Fruit fly (Drosophila melanogaster) whole organism, embryonic: ENCODE measurements around the gene CG31921.

Experiments
- Adf1 ChIP-seq: fragments of 200-800 bp; sonication (Bioruptor generic); IDR thresholded peaks from 2 replicates; pipeline ENCODE4 v1.3.6; 2022; ENCODE audit warnings: missing biosample characterization, missing genetic modification characterization
- CG11093 ChIP-seq: fragments of 200-800 bp; sonication (Bioruptor generic); IDR thresholded peaks from 3 replicates; pipeline ENCODE4 v1.3.6; 2022; ENCODE audit warnings: missing biosample characterization, missing genetic modification characterization
- CG11247 ChIP-seq: fragments of 200-800 bp; sonication (Bioruptor generic); IDR thresholded peaks from 2 replicates; pipeline ENCODE4 v1.3.6; 2022; ENCODE audit warnings: missing biosample characterization, missing genetic modification characterization
- CG12299 ChIP-seq: fragments of 200-800 bp; sonication (Bioruptor generic); optimal IDR thresholded peaks from 2 replicates; lab custom pipeline; 2018; ENCODE audit warnings: missing biosample characterization, mild to moderate bottlenecking, missing genetic modification characterization
- CG12942 ChIP-seq: fragments of 200-800 bp; sonication (Bioruptor generic); optimal IDR thresholded peaks from 3 replicates; lab custom pipeline; 2016; ENCODE audit warnings: missing biosample characterization, missing genetic modification characterization
- CG13296 ChIP-seq: fragments of 200-800 bp; sonication (Bioruptor generic); optimal IDR thresholded peaks from 3 replicates; lab custom pipeline; 2018; ENCODE audit warnings: missing biosample characterization, mild to moderate bottlenecking, missing genetic modification characterization
- CG17361 ChIP-seq: fragments of 200-800 bp; sonication (Bioruptor generic); IDR thresholded peaks from 3 replicates; pipeline ENCODE4 v1.3.6; 2022; ENCODE audit warnings: missing biosample characterization, missing genetic modification characterization
- CG2116 ChIP-seq: fragments of 200-800 bp; sonication (Bioruptor generic); optimal IDR thresholded peaks from 3 replicates; lab custom pipeline; 2018; ENCODE audit warnings: missing biosample characterization, mild to moderate bottlenecking, missing genetic modification characterization
- CG2202 ChIP-seq: fragments of 200-800 bp; sonication (Bioruptor generic); optimal IDR thresholded peaks from 2 replicates; lab custom pipeline; 2018; ENCODE audit warnings: missing biosample characterization, mild to moderate bottlenecking, missing genetic modification characterization
- CG2875 ChIP-seq: fragments of 200-800 bp; sonication (Bioruptor generic); optimal IDR thresholded peaks from 2 replicates; lab custom pipeline; 2017; ENCODE audit warnings: missing biosample characterization, mild to moderate bottlenecking, missing genetic modification characterization, missing genetic modification reagents
- CG30020 ChIP-seq: fragments of 200-800 bp; optimal IDR thresholded peaks from 2 replicates; lab custom pipeline; 2019; ENCODE audit warnings: missing biosample characterization, mild to moderate bottlenecking, missing genetic modification characterization, moderate library complexity
- CG3065 ChIP-seq: fragments of 200-800 bp; sonication (Bioruptor generic); optimal IDR thresholded peaks from 2 replicates; lab custom pipeline; 2016; ENCODE audit warnings: missing biosample characterization, missing genetic modification characterization
- CG33213 ChIP-seq: fragments of 200-800 bp; sonication (Bioruptor generic); optimal IDR thresholded peaks from 3 replicates; lab custom pipeline; 2016; ENCODE audit warnings: missing biosample characterization, missing genetic modification characterization
- CG4707 ChIP-seq: fragments of 200-800 bp; sonication (Bioruptor generic); optimal IDR thresholded peaks from 2 replicates; lab custom pipeline; 2018; ENCODE audit warnings: missing biosample characterization, mild to moderate bottlenecking, missing genetic modification characterization, moderate library complexity
- CG4854 ChIP-seq: fragments of 200-800 bp; sonication (Bioruptor generic); optimal IDR thresholded peaks from 2 replicates; lab custom pipeline; 2016; ENCODE audit warnings: missing biosample characterization, missing genetic modification characterization, inconsistent platforms
- CG6689 ChIP-seq: fragments of 200-800 bp; sonication (Bioruptor generic); IDR thresholded peaks from 2 replicates; pipeline ENCODE4 v1.3.6; 2022; ENCODE audit warnings: missing biosample characterization, missing genetic modification characterization
- CG8089 ChIP-seq: fragments of 200-800 bp; sonication (Bioruptor generic); optimal IDR thresholded peaks from 3 replicates; lab custom pipeline; 2016; ENCODE audit warnings: missing biosample characterization, missing genetic modification characterization
- CG8765 ChIP-seq: fragments of 200-800 bp; sonication (Bioruptor generic); IDR thresholded peaks from 2 replicates; pipeline ENCODE4 v1.3.6; 2022; ENCODE audit warnings: missing biosample characterization, missing genetic modification characterization
- CG9932 ChIP-seq: fragments of 200-800 bp; sonication (Bioruptor generic); IDR thresholded peaks from 2 replicates; pipeline ENCODE4 v1.3.6; 2022; ENCODE audit warnings: missing biosample characterization, missing genetic modification characterization
- Camta ChIP-seq: fragments of 200-800 bp; sonication (Bioruptor generic); optimal IDR thresholded peaks from 2 replicates; lab custom pipeline; 2016; ENCODE audit warnings: missing biosample characterization, missing genetic modification characterization
- Dek ChIP-seq: fragments of 200-800 bp; sonication (Bioruptor generic); optimal IDR thresholded peaks from 3 replicates; lab custom pipeline; 2019; ENCODE audit warnings: missing biosample characterization, mild to moderate bottlenecking, missing genetic modification characterization, moderate library complexity
- Doc3 ChIP-seq: fragments of 200-800 bp; sonication (Bioruptor generic); IDR thresholded peaks from 3 replicates; pipeline ENCODE4 v1.3.6; 2022; ENCODE audit warnings: missing biosample characterization, missing genetic modification characterization; ENCODE audit not compliant: partially characterized antibody
- H2.0 ChIP-seq: fragments of 200-800 bp; sonication (Bioruptor generic); IDR thresholded peaks from 2 replicates; pipeline ENCODE4 v1.3.6; 2022; ENCODE audit warnings: missing biosample characterization, missing genetic modification characterization
- Hand ChIP-seq: fragments of 200-800 bp; sonication (Bioruptor generic); optimal IDR thresholded peaks from 2 replicates; lab custom pipeline; 2017; ENCODE audit warnings: mild to moderate bottlenecking, missing biosample characterization, missing genetic modification reagents, missing genetic modification characterization
- Hr3 ChIP-seq: fragments of 200-800 bp; sonication (Bioruptor generic); optimal IDR thresholded peaks from 3 replicates; lab custom pipeline; 2016; ENCODE audit warnings: missing biosample characterization, missing genetic modification characterization
- Lim3 ChIP-seq: fragments of 200-800 bp; sonication (Bioruptor generic); IDR thresholded peaks from 2 replicates; pipeline ENCODE4 v1.3.6; 2022; ENCODE audit warnings: missing biosample characterization, missing genetic modification characterization
- MESR4 ChIP-seq: fragments of 200-800 bp; sonication (Bioruptor generic); optimal IDR thresholded peaks from 2 replicates; lab custom pipeline; 2018; ENCODE audit warnings: missing biosample characterization, mild to moderate bottlenecking, missing genetic modification characterization, moderate library complexity
- Mad ChIP-seq: fragments of 200-800 bp; sonication (Bioruptor generic); optimal IDR thresholded peaks from 2 replicates; lab custom pipeline; 2016; ENCODE audit warnings: missing biosample characterization, missing genetic modification characterization
- Mes4 ChIP-seq: fragments of 200-800 bp; sonication (Bioruptor generic); optimal IDR thresholded peaks from 2 replicates; lab custom pipeline; 2016; ENCODE audit warnings: missing biosample characterization, missing genetic modification characterization
- NC2α ChIP-seq: fragments of 200-800 bp; sonication (Bioruptor generic); optimal IDR thresholded peaks from 2 replicates; lab custom pipeline; 2016; ENCODE audit warnings: missing biosample characterization, missing genetic modification characterization
- Sox100B ChIP-seq: fragments of 200-800 bp; sonication (Bioruptor generic); optimal IDR thresholded peaks from 3 replicates; lab custom pipeline; 2018; ENCODE audit warnings: missing biosample characterization, mild to moderate bottlenecking, missing genetic modification characterization
- Sry-δ ChIP-seq: fragments of 200-800 bp; sonication (Bioruptor generic); optimal IDR thresholded peaks from 2 replicates; lab custom pipeline; 2016; ENCODE audit warnings: missing biosample characterization, missing genetic modification characterization
- crol ChIP-seq: fragments of 200-800 bp; sonication (Bioruptor generic); IDR thresholded peaks from 2 replicates; pipeline ENCODE4 v1.3.6; 2022; ENCODE audit warnings: missing biosample characterization, missing genetic modification characterization
- cwo ChIP-seq: fragments of 200-800 bp; sonication (Bioruptor generic); optimal IDR thresholded peaks from 3 replicates; lab custom pipeline; 2017; ENCODE audit warnings: missing biosample characterization, missing genetic modification characterization, mild to moderate bottlenecking, moderate library complexity, missing genetic modification reagents
- dan ChIP-seq: fragments of 200-800 bp; sonication (Bioruptor generic); IDR thresholded peaks from 2 replicates; pipeline ENCODE4 v1.3.6; 2022; ENCODE audit warnings: missing biosample characterization, missing genetic modification characterization
- dmrt11E ChIP-seq: fragments of 200-800 bp; sonication (Bioruptor generic); optimal IDR thresholded peaks from 3 replicates; lab custom pipeline; 2018; ENCODE audit warnings: missing biosample characterization, mild to moderate bottlenecking, missing genetic modification characterization, moderate library complexity
- gcm2 ChIP-seq: fragments of 200-800 bp; sonication (Bioruptor generic); optimal IDR thresholded peaks from 2 replicates; lab custom pipeline; 2016; ENCODE audit warnings: missing biosample characterization, missing genetic modification characterization
- gem ChIP-seq: fragments of 200-800 bp; sonication (Bioruptor generic); optimal IDR thresholded peaks from 2 replicates; lab custom pipeline; 2019; ENCODE audit warnings: missing biosample characterization, mild to moderate bottlenecking, missing genetic modification characterization, moderate library complexity
- hkb ChIP-seq, 2 experiments: fragments of 200-800 bp in 1 of 2; fragments of >200 bp in 1 of 2; sonication (Bioruptor generic) in 1 of 2; IDR thresholded peaks in 1 of 2; optimal IDR thresholded peaks in 1 of 2; 2 replicates each; pipeline versions ENCODE4 v1.3.6 to Lab custom; 2017 to 2022; ENCODE audit warnings: missing biosample characterization in 1 of 2, missing genetic modification characterization in 1 of 2
- kah ChIP-seq: fragments of 200-800 bp; sonication (Bioruptor generic); optimal IDR thresholded peaks from 2 replicates; lab custom pipeline; 2018; ENCODE audit warnings: missing biosample characterization, mild to moderate bottlenecking, missing genetic modification characterization
- lab ChIP-seq: fragments of 200-800 bp; sonication (Bioruptor generic); optimal IDR thresholded peaks from 3 replicates; lab custom pipeline; 2017; ENCODE audit warnings: missing biosample characterization, missing genetic modification characterization, mild to moderate bottlenecking, moderate library complexity, missing genetic modification reagents
- onecut ChIP-seq: fragments of 200-800 bp; sonication (Bioruptor generic); IDR thresholded peaks from 2 replicates; pipeline ENCODE4 v1.3.6; 2022; ENCODE audit warnings: missing biosample characterization, missing genetic modification characterization
- pho ChIP-seq: fragments of 200-800 bp; sonication (Bioruptor generic); optimal IDR thresholded peaks from 2 replicates; lab custom pipeline; 2016; ENCODE audit warnings: missing biosample characterization, missing genetic modification characterization
- pnt ChIP-seq: fragments of 200-800 bp; sonication (Bioruptor generic); optimal IDR thresholded peaks from 3 replicates; lab custom pipeline; 2016; ENCODE audit warnings: missing biosample characterization, missing genetic modification characterization
- prd ChIP-seq, 3 experiments: fragments of >200 bp in 2 of 3; fragments of 200-800 bp in 1 of 3; sonication (Bioruptor generic) in 1 of 3; optimal IDR thresholded peaks in 2 of 3; IDR thresholded peaks in 1 of 3; 2 replicates in 2 of 3; 3 replicates in 1 of 3; pipeline versions ENCODE4 v1.3.6 to Lab custom; 2017 to 2022; ENCODE audit warnings: missing biosample characterization in 1 of 3, missing genetic modification characterization in 1 of 3
- sens-2 ChIP-seq: fragments of 200-800 bp; sonication (Bioruptor generic); IDR thresholded peaks from 2 replicates; pipeline ENCODE4 v1.3.6; 2022; ENCODE audit warnings: missing biosample characterization, missing genetic modification characterization
- so ChIP-seq: fragments of 200-800 bp; sonication (Bioruptor generic); IDR thresholded peaks from 3 replicates; pipeline ENCODE4 v1.3.6; 2022; ENCODE audit warnings: missing biosample characterization, missing genetic modification characterization
- sr ChIP-seq: fragments of 200-800 bp; sonication (Bioruptor generic); IDR thresholded peaks from 3 replicates; pipeline ENCODE4 v1.3.6; 2022; ENCODE audit warnings: missing biosample characterization, missing genetic modification characterization
- stwl ChIP-seq: fragments of 200-800 bp; sonication (Bioruptor generic); optimal IDR thresholded peaks from 3 replicates; lab custom pipeline; 2018; ENCODE audit warnings: missing biosample characterization, mild to moderate bottlenecking, missing genetic modification characterization, moderate library complexity
- twi ChIP-seq: fragments of 200-800 bp; optimal IDR thresholded peaks from 2 replicates; lab custom pipeline; 2019; ENCODE audit warnings: missing biosample characterization, mild to moderate bottlenecking, missing genetic modification characterization, moderate library complexity

CG31921 gene

dm6 chr2L:286421-286820 lies 45.7 kb downstream of the CG31921 start (continued):
- TF ChIP-seq CG2875 (GFP tag; lab: Kevin White, UChicago) (no peak), gem (peak; percentile 51), stwl (tag; lab: Kevin White, UChicago) (no peak), CG30020 (tag; lab: Kevin White, UChicago) (no peak), CG17361 (no peak), dan (GFP tag; lab: Robert Waterston, UW) (no peak), CG4854 (GFP tag; lab: Kevin White, UChicago) (peak; percentile 6), Sry-δ (GFP tag; lab: Kevin White, UChicago) (peak; percentile 31), prd (optimal IDR thresholded peaks at IDR 0.05; lab: Kevin White, UChicago) (no peak), prd (GFP tag; IDR thresholded peaks at IDR 0.05; lab: Robert Waterston, UW) (peak; percentile 75), Camta (peak; percentile 42), CG3065 (GFP tag; lab: Kevin White, UChicago) (no peak), pho (GFP tag; lab: Kevin White, UChicago) (peak; percentile 64), H2.0 (GFP tag; lab: Robert Waterston, UW) (peak; percentile 62; the same call in 1 of the 2 replicates), twi (tag; lab: Kevin White, UChicago) (no peak), NC2α (GFP tag; lab: Kevin White, UChicago) (peak; percentile 26), CG4707 (peak; percentile 7), cwo (peak; percentile 77), Mes4 (GFP tag; lab: Kevin White, UChicago) (no peak), hkb (optimal IDR thresholded peaks at IDR 0.05; lab: Kevin White, UChicago) (no peak), hkb (GFP tag; IDR thresholded peaks at IDR 0.05; lab: Robert Waterston, UW) (peak; percentile 75), Sox100B (GFP tag; lab: Kevin White, UChicago) (no peak), CG12942 (GFP tag; lab: Kevin White, UChicago) (peak; percentile 51), CG8089 (GFP tag; lab: Kevin White, UChicago) (peak; percentile 13), CG2116 (no peak), sens-2 (GFP tag; lab: Robert Waterston, UW) (no peak), pnt (GFP tag; lab: Kevin White, UChicago) (peak; percentile 50), so (GFP tag; lab: Robert Waterston, UW) (peak; percentile 70; the same call in 2 of the 3 replicates), CG12299 (tag; lab: Kevin White, UChicago) (peak; percentile 10), CG11093 (peak; percentile 43; the same call in 1 of the 3 replicates), sr (GFP tag; lab: Robert Waterston, UW) (peak; percentile 30; the same call in 1 of the 3 replicates), CG11247 (peak; percentile 77), crol (GFP tag; lab: Robert Waterston, UW) (0 out of 2 replicates have a peak, but pooled peaks have one; percentile 11), Adf1 (peak; percentile 60; the same call in 1 of the 2 replicates), CG33213 (peak; percentile 44), Doc3 (GFP tag; lab: Robert Waterston, UW) (no peak), onecut (peak; percentile 70), CG9932 (GFP tag; lab: Robert Waterston, UW) (peak; percentile 86), Lim3 (GFP tag; lab: Robert Waterston, UW) (no peak), CG2202 (tag; lab: Kevin White, UChicago) (no peak), CG13296 (GFP tag; lab: Kevin White, UChicago) (peak; percentile 62), Hand (GFP tag; lab: Kevin White, UChicago) (peak; percentile 53), Dek (tag; lab: Kevin White, UChicago) (peak; percentile 63), gcm2 (peak; percentile 53), Mad (GFP tag; lab: Kevin White, UChicago) (peak; percentile 11), Hr3 (GFP tag; lab: Kevin White, UChicago) (peak; percentile 26), CG8765 (no peak), dmrt11E (tag; lab: Kevin White, UChicago) (no peak), kah (GFP tag; lab: Kevin White, UChicago) (no peak), MESR4 (GFP tag; lab: Kevin White, UChicago) (peak; percentile 22), lab (peak; percentile 92), CG6689 (GFP tag; lab: Robert Waterston, UW) (no peak)
